Fruit fly (Drosophila melanogaster) whole organism, pupa: Measurements from ENCODE around the gene pr.

ENCODE experiments used
- CG14655 ChIP-seq: fragments of 200-800 bp; sonication (Bioruptor generic); optimal IDR thresholded peaks from 3 replicates; lab custom pipeline; 2017; ENCODE audit warnings: mild to moderate bottlenecking, missing biosample characterization, missing genetic modification reagents, missing genetic modification characterization
- CG15710 ChIP-seq: fragments of 200-800 bp; sonication (Bioruptor generic); optimal IDR thresholded peaks from 2 replicates; lab custom pipeline; 2018; ENCODE audit warnings: missing biosample characterization, mild to moderate bottlenecking, missing genetic modification characterization, moderate library complexity
- CG17806 ChIP-seq: fragments of 200-800 bp; sonication (Bioruptor generic); optimal IDR thresholded peaks from 2 replicates; lab custom pipeline; 2018; ENCODE audit warnings: missing biosample characterization, mild to moderate bottlenecking, missing genetic modification characterization, moderate library complexity
- CG4496 ChIP-seq: fragments of 200-800 bp; sonication (Bioruptor generic); IDR thresholded peaks from 3 replicates; pipeline ENCODE4 v1.3.6; 2022; ENCODE audit warnings: missing biosample characterization, missing genetic modification characterization
- CG8301 ChIP-seq: fragments of 200-800 bp; sonication (Bioruptor generic); optimal IDR thresholded peaks from 2 replicates; lab custom pipeline; 2018; ENCODE audit warnings: missing biosample characterization, mild to moderate bottlenecking, missing genetic modification characterization
- D1 ChIP-seq: fragments of 200-800 bp; sonication (Bioruptor generic); optimal IDR thresholded peaks from 2 replicates; lab custom pipeline; 2018; ENCODE audit warnings: missing biosample characterization, mild to moderate bottlenecking, missing genetic modification characterization, moderate library complexity
- EcR ChIP-seq: fragments of 200-800 bp; sonication (Bioruptor generic); optimal IDR thresholded peaks from 3 replicates; lab custom pipeline; 2019; ENCODE audit warnings: missing biosample characterization, missing genetic modification characterization, mild to moderate bottlenecking, moderate library complexity, missing genetic modification reagents
- Pif1A ChIP-seq: fragments of 200-800 bp; sonication (Bioruptor generic); optimal IDR thresholded peaks from 3 replicates; lab custom pipeline; 2016; ENCODE audit warnings: missing biosample characterization, missing genetic modification characterization
- Pif1B ChIP-seq: fragments of 200-800 bp; sonication (Bioruptor generic); optimal IDR thresholded peaks from 3 replicates; lab custom pipeline; 2016; ENCODE audit warnings: missing biosample characterization, missing genetic modification characterization
- Snoo ChIP-seq: fragments of 200-800 bp; sonication (Bioruptor generic); optimal IDR thresholded peaks from 3 replicates; lab custom pipeline; 2017; ENCODE audit warnings: missing biosample characterization, mild to moderate bottlenecking, missing genetic modification characterization, inconsistent platforms
- fd96Ca ChIP-seq: fragments of 200-800 bp; sonication (Bioruptor generic); IDR thresholded peaks from 3 replicates; pipeline ENCODE4 v1.3.6; 2022; ENCODE audit warnings: missing biosample characterization, missing genetic modification characterization
- gl ChIP-seq: fragments of 200-800 bp; sonication (Bioruptor generic); optimal IDR thresholded peaks from 2 replicates; lab custom pipeline; 2018; ENCODE audit warnings: missing biosample characterization, mild to moderate bottlenecking, missing genetic modification characterization
- rn ChIP-seq: fragments of 200-800 bp; sonication (Bioruptor generic); IDR thresholded peaks from 2 replicates; pipeline ENCODE4 v1.3.6; 2022; ENCODE audit warnings: missing biosample characterization, missing genetic modification characterization

dm6 chr2L:20093794-20094193, 18.5 kb upstream of the pr start, which contains the start of the genes Taf13 and nesd:
- no peak for TF ChIP-seq Snoo
- no peak for TF ChIP-seq D1 (tag; lab: Kevin White, UChicago)
- TF ChIP-seq CG8301 (tag; lab: Kevin White, UChicago), result no peak
- TF ChIP-seq EcR (GFP tag; lab: Kevin White, UChicago), result no peak
- TF ChIP-seq rn (GFP tag; lab: Robert Waterston, UW), result no peak
- TF ChIP-seq fd96Ca (GFP tag; lab: Robert Waterston, UW), result no peak
- no peak for TF ChIP-seq CG14655
- TF ChIP-seq CG15710, result peak; percentile 37
- no peak for TF ChIP-seq Pif1A (GFP tag; lab: Kevin White, UChicago)
- peak; percentile 49 for TF ChIP-seq Pif1B
- no peak for TF ChIP-seq CG4496 (GFP tag; lab: Robert Waterston, UW)
- peak; percentile 19 for TF ChIP-seq CG17806 (tag; lab: Kevin White, UChicago)
- TF ChIP-seq gl (tag; lab: Kevin White, UChicago), result no peak
